Worm (Caenorhabditis elegans): Measurements from ENCODE around the gene anmt-3.

anmt-3 gene

DNA sequence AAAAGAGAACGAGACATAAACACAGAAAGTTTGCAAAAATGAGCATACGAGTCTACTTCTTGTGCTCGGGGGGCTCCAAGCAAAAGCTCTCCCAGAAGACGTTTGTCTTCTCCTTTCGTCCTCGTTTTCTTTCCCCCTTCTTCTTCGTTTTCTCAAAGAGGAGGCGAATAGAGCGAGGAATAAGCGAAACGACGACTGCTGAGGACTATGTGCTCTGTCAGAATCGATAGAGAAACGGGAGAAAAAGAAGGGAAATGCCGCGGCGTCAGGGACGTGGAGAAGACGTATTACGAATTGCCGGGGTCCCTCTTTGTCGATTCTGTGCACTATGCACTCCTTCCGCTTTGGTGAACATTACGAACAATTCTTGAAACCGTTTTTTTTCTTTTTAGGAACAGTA, 20.3 kb upstream of the anmt-3 start:
- TF ChIP-seq zag-1 (tag; optimal IDR thresholded peaks at IDR 0.05): peak; percentile 22
- TF ChIP-seq C34F6.9 (tag; optimal IDR thresholded peaks at IDR 0.05): peak; percentile 35
- peak; percentile 80 for TF ChIP-seq unc-55 (GFP tag; optimal IDR thresholded peaks at IDR 0.05)
- TF ChIP-seq nhr-129 (tag; optimal IDR thresholded peaks at IDR 0.05): peak; percentile 33
- TF ChIP-seq mdl-1 (tag; optimal IDR thresholded peaks at IDR 0.05): peak in 1 of 2 experiments; percentile 15
- TF ChIP-seq lsy-2 (tag; optimal IDR thresholded peaks at IDR 0.05): peak in 1 of 2 experiments; percentile 36
- TF ChIP-seq peb-1 (tag; optimal IDR thresholded peaks at IDR 0.05): no peak
- peak; percentile 22 for TF ChIP-seq sma-9 (GFP tag; optimal IDR thresholded peaks at IDR 0.05)
- no peak for TF ChIP-seq sma-9 (tag; optimal IDR thresholded peaks at IDR 0.05)
- TF ChIP-seq crh-2 (tag; optimal IDR thresholded peaks at IDR 0.05): peak; percentile 17
- no peak for TF ChIP-seq skn-1 (tag; optimal IDR thresholded peaks at IDR 0.05)
- no peak for TF ChIP-seq F13H6.1 (tag; optimal IDR thresholded peaks at IDR 0.05)

DNA sequence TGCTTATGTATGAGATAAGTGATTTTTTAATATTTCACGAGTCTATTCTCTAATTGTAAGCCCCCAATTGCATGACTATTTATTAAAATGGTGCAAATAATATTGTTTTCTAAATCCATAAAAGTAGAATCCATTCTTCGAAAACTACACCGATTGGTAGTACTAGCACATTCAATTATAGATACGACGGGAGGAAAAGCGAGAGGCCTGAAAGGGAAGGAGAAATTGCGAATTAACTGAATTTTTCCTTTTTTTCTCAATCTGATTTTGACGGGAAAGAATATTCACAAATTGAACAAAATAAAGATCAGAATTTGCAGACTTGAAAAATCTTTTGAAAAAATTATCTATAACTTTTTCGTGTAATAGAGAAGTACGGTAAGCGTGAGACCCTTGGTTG, 19.1 kb upstream of the anmt-3 start:
- TF ChIP-seq aly-2 (tag; optimal IDR thresholded peaks at IDR 0.05) (no peak), sem-4 (tag; optimal IDR thresholded peaks at IDR 0.05) (no peak), nhr-77 (tag; optimal IDR thresholded peaks at IDR 0.05) (no peak), ZK546.5 (tag; optimal IDR thresholded peaks at IDR 0.05) (no peak), ztf-11 (tag; optimal IDR thresholded peaks at IDR 0.05) (no peak)

DNA sequence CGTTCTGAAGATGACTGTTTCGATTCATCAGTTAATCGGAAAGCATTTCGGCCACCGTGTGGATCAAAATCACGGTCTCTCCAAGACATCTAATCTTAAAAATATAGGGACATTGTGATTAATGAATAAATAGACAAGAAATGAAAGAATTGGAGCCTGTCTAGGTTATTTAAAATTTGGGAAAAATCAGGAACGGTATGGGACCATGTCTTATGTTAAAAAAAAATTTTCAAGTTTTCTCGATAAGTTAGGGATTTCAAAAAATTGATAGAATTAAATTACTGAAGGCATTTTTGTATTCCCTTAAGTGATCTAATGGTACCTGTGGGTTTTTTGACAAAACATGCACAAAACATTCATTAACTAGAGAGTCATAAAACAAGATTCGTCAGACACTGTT, 18.0 kb upstream of the anmt-3 start, which contains the start of gene unc-41:
unc-41 (minus strand) TSS at position 101 of the 400 bp plus-strand sequence.
- no peak for TF ChIP-seq nhr-237 (tag; optimal IDR thresholded peaks at IDR 0.05)
- no peak for TF ChIP-seq fos-1 (tag; optimal IDR thresholded peaks at IDR 0.05)
- TF ChIP-seq mab-5 (tag; optimal IDR thresholded peaks at IDR 0.05): no peak
- no peak for TF ChIP-seq ztf-11 (tag; optimal IDR thresholded peaks at IDR 0.05)
- TF ChIP-seq unc-39 (tag; optimal IDR thresholded peaks at IDR 0.05): no peak
- TF ChIP-seq snpc-4 (tag; optimal IDR thresholded peaks at IDR 0.05): no peak
- TF ChIP-seq Y55F3AM.14 (GFP tag; optimal IDR thresholded peaks at IDR 0.05): no peak
- no peak for TF ChIP-seq skn-1 (tag; optimal IDR thresholded peaks at IDR 0.05)
- TF ChIP-seq lin-11 (tag; optimal IDR thresholded peaks at IDR 0.05): no peak
- TF ChIP-seq lin-39 (tag; optimal IDR thresholded peaks at IDR 0.05): no peak
- no peak for TF ChIP-seq ztf-4 (tag; optimal IDR thresholded peaks at IDR 0.05)

DNA sequence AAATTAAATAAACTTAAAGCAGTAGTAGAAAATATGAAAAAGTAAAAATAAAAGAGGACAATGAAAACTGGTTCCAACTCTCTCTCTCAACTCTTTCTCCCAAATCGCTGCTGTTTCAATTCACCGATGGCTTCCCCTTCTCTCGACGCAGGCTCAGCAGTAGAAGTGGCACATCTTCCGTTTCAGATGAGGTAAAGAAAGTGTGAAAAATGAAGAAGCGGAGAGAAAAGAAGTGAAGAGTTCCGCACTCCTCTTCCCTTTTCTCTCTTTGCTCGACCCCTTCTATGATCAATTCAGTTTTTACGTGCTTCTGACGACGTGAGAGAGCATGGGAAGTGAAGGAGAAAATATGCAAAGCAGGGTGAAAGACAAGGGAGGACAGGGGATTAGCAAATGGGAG, 16.1 kb upstream of the anmt-3 start:
- TF ChIP-seq unc-55 (GFP tag; optimal IDR thresholded peaks at IDR 0.05) (peak; percentile 58), fos-1 (tag; optimal IDR thresholded peaks at IDR 0.05) (peak; percentile 5), nhr-12 (tag; optimal IDR thresholded peaks at IDR 0.05) (no peak), C34F6.9 (tag; optimal IDR thresholded peaks at IDR 0.05) (peak; percentile 52), nhr-237 (tag; optimal IDR thresholded peaks at IDR 0.05) (no peak), ztf-11 (tag; optimal IDR thresholded peaks at IDR 0.05) (no peak), nhr-129 (tag; optimal IDR thresholded peaks at IDR 0.05) (peak; percentile 39), sma-9 (GFP tag; optimal IDR thresholded peaks at IDR 0.05) (no peak), sma-9 (tag; optimal IDR thresholded peaks at IDR 0.05) (no peak), lsy-2 (tag; optimal IDR thresholded peaks at IDR 0.05) (peak in 1 of 2 experiments; percentile 17), zag-1 (tag; optimal IDR thresholded peaks at IDR 0.05) (peak; percentile 23), sma-3 (GFP tag; optimal IDR thresholded peaks at IDR 0.05) (no peak)

DNA sequence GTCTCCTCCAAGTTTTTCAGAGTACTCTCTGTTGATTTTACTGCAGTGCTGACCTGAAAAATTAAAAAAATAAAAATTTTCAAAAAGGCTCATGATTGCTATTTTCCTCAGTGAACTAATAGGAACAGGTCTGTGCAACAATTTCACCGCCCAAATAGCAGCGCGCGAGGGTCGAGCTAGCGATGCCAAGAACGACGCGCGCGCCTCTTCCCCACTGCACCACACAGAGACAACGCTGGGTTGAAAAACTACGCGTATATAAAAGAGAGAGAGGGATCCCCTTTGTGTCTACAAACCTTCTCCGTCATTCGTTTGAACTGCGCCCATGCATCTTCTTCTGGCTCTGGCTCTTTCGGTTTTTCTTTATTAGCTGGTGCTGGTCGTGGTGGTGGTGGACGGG, 12.0 kb upstream of the anmt-3 start:
- TF ChIP-seq nhr-23 (tag; optimal IDR thresholded peaks at IDR 0.05) (no peak), mdl-1 (tag; optimal IDR thresholded peaks at IDR 0.05) (peak in 1 of 2 experiments; percentile 10), lin-13 (GFP tag; optimal IDR thresholded peaks at IDR 0.05) (peak; percentile 72), mbf-1 (tag; optimal IDR thresholded peaks at IDR 0.05) (no peak), snpc-4 (tag; optimal IDR thresholded peaks at IDR 0.05) (peak; percentile 30), ZK546.5 (tag; optimal IDR thresholded peaks at IDR 0.05) (no peak), sma-9 (GFP tag; optimal IDR thresholded peaks at IDR 0.05) (peak; percentile 80), sma-9 (tag; optimal IDR thresholded peaks at IDR 0.05) (no peak), Y55F3AM.14 (GFP tag; optimal IDR thresholded peaks at IDR 0.05) (peak; percentile 53), R02D3.7 (tag; optimal IDR thresholded peaks at IDR 0.05) (no peak), alr-1 (tag; optimal IDR thresholded peaks at IDR 0.05) (no peak), nhr-129 (tag; optimal IDR thresholded peaks at IDR 0.05) (peak; percentile 81), C34F6.9 (tag; optimal IDR thresholded peaks at IDR 0.05) (peak; percentile 41), nhr-11 (tag; optimal IDR thresholded peaks at IDR 0.05) (peak; percentile 38), unc-62 (GFP tag; optimal IDR thresholded peaks at IDR 0.05) (no peak), mab-5 (tag; optimal IDR thresholded peaks at IDR 0.05) (peak; percentile 75), nhr-10 (tag; optimal IDR thresholded peaks at IDR 0.05) (no peak), nhr-6 (tag; optimal IDR thresholded peaks at IDR 0.05) (peak; percentile 28), blmp-1 (tag; optimal IDR thresholded peaks at IDR 0.05; ENCODE audit: insufficient read depth) (no peak), unc-55 (GFP tag; optimal IDR thresholded peaks at IDR 0.05) (peak; percentile 83), nhr-77 (tag; optimal IDR thresholded peaks at IDR 0.05) (no peak), crh-2 (tag; optimal IDR thresholded peaks at IDR 0.05) (peak; percentile 61), fos-1 (tag; optimal IDR thresholded peaks at IDR 0.05) (peak; percentile 32), sma-3 (GFP tag; optimal IDR thresholded peaks at IDR 0.05) (peak; percentile 51), ztf-11 (tag; optimal IDR thresholded peaks at IDR 0.05) (peak; percentile 24), elt-1 (tag; optimal IDR thresholded peaks at IDR 0.05) (no peak), elt-3 (tag; optimal IDR thresholded peaks at IDR 0.05) (no peak), zag-1 (tag; optimal IDR thresholded peaks at IDR 0.05) (peak; percentile 52), ceh-16 (tag; optimal IDR thresholded peaks at IDR 0.05) (peak; percentile 12), lin-39 (tag; optimal IDR thresholded peaks at IDR 0.05) (no peak), egl-27 (tag; optimal IDR thresholded peaks at IDR 0.05) (peak; percentile 40), lsy-2 (tag; optimal IDR thresholded peaks at IDR 0.05) (peak; percentile 55 to 58), peb-1 (tag; optimal IDR thresholded peaks at IDR 0.05) (no peak)

Measured in whole organism, L2 larva.